Worm (Caenorhabditis elegans) whole organism, young adult: Measurements from ENCODE around the gene fbxa-167.
"Not testable (repeated sequence)": the region's sequence is repeated elsewhere in the genome, so short reads cannot be mapped to it uniquely, and the experiment has no call there.

Source experiments
- B0261.1 ChIP-seq: sonication (generic microtip); optimal IDR thresholded peaks from 2 replicates; lab custom pipeline; 2016; ENCODE audit warnings: mild to moderate bottlenecking, missing genetic modification characterization, moderate library complexity, missing compliant biosample characterization
- C06A6.2 ChIP-seq: fragments of 200-800 bp; sonication (Bioruptor generic); conservative IDR thresholded peaks from 2 replicates; pipeline ENCODE4 v1.3.6; 2022; ENCODE audit warnings: missing genetic modification characterization, missing compliant biosample characterization
- D2030.7 ChIP-seq: fragments of 200-800 bp; sonication (Bioruptor generic); IDR thresholded peaks from 2 replicates; pipeline ENCODE4 v1.3.6; 2022; ENCODE audit warnings: missing genetic modification reagents, missing genetic modification characterization, missing compliant biosample characterization
- Y56A3A.18 ChIP-seq: fragments of 200-800 bp; sonication (Bioruptor generic); IDR thresholded peaks from 2 replicates; pipeline ENCODE4 v1.3.6; 2022; ENCODE audit warnings: missing genetic modification reagents, missing genetic modification characterization, missing compliant biosample characterization
- ZK185.1 ChIP-seq: sonication (generic microtip); optimal IDR thresholded peaks from 2 replicates; lab custom pipeline; 2016; ENCODE audit warnings: mild to moderate bottlenecking, missing genetic modification characterization, missing compliant biosample characterization; ENCODE audit not compliant: poor library complexity, severe bottlenecking
- aptf-3 ChIP-seq: fragments of 200-800 bp; sonication (Bioruptor generic); IDR thresholded peaks from 2 replicates; pipeline ENCODE4 v1.3.6; 2022; ENCODE audit warnings: missing genetic modification characterization, missing compliant biosample characterization
- attf-6 ChIP-seq: fragments of 200-800 bp; sonication (Bioruptor generic); IDR thresholded peaks from 2 replicates; pipeline ENCODE4 v1.3.6; 2022; ENCODE audit warnings: missing genetic modification reagents, missing genetic modification characterization, missing compliant biosample characterization
- cebp-1 ChIP-seq, 2 experiments: fragments of 200-800 bp in 1 of 2; sonication (Bioruptor generic) in 1 of 2; sonication (generic microtip) in 1 of 2; IDR thresholded peaks in 1 of 2; optimal IDR thresholded peaks in 1 of 2; 2 replicates each; pipeline versions ENCODE4 v1.3.6 to Lab custom; 2017 to 2022; ENCODE audit warnings: missing compliant biosample characterization in 2 of 2, missing genetic modification characterization in 2 of 2, mild to moderate bottlenecking in 1 of 2, missing genetic modification reagents in 1 of 2, moderate library complexity in 1 of 2
- cebp-2 ChIP-seq: fragments of 200-800 bp; sonication (Bioruptor generic); IDR thresholded peaks from 2 replicates; pipeline ENCODE4 v1.3.6; 2022; ENCODE audit warnings: missing genetic modification characterization, missing compliant biosample characterization
- ceh-91 ChIP-seq: fragments of 200-800 bp; sonication (Bioruptor generic); IDR thresholded peaks from 2 replicates; pipeline ENCODE4 v1.3.6; 2022; ENCODE audit warnings: missing genetic modification reagents, missing genetic modification characterization, missing compliant biosample characterization
- die-1 ChIP-seq: sonication (generic microtip); optimal IDR thresholded peaks from 2 replicates; lab custom pipeline; 2016; ENCODE audit warnings: missing genotype, mild to moderate bottlenecking, missing genetic modification characterization, missing compliant biosample characterization
- dox-1 ChIP-seq: fragments of 200-800 bp; sonication (Bioruptor generic); IDR thresholded peaks from 2 replicates; pipeline ENCODE4 v1.3.6; 2022; ENCODE audit warnings: missing genetic modification reagents, missing genetic modification characterization, missing compliant biosample characterization
- egrh-3 ChIP-seq: fragments of 200-800 bp; sonication (Bioruptor generic); IDR thresholded peaks from 2 replicates; pipeline ENCODE4 v1.3.6; 2022; ENCODE audit warnings: missing genetic modification reagents, missing genetic modification characterization, missing compliant biosample characterization
- ekl-4 ChIP-seq: fragments of 200-800 bp; sonication (Bioruptor generic); IDR thresholded peaks from 2 replicates; pipeline ENCODE4 v1.3.6; 2022; ENCODE audit warnings: missing genetic modification reagents, missing genetic modification characterization, missing compliant biosample characterization
- hmg-1.2 ChIP-seq: fragments of 200-800 bp; sonication (Bioruptor generic); IDR thresholded peaks from 2 replicates; pipeline ENCODE4 v1.3.6; 2022; ENCODE audit warnings: missing genetic modification reagents, missing genetic modification characterization, missing compliant biosample characterization
- hrde-1 ChIP-seq: sonication (generic microtip); optimal IDR thresholded peaks from 2 replicates; lab custom pipeline; 2016; ENCODE audit warnings: missing genetic modification characterization, mild to moderate bottlenecking, missing compliant biosample characterization, moderate library complexity, missing genotype, missing genetic modification reagents, borderline replicate concordance
- lin-26 ChIP-seq: fragments of 200-800 bp; sonication (Bioruptor generic); IDR thresholded peaks from 2 replicates; pipeline ENCODE4 v1.3.6; 2022; ENCODE audit warnings: missing genetic modification reagents, missing genetic modification characterization, missing compliant biosample characterization
- lin-40 ChIP-seq: sonication (generic microtip); optimal IDR thresholded peaks from 2 replicates; lab custom pipeline; 2016; ENCODE audit warnings: missing genetic modification characterization, mild to moderate bottlenecking, missing compliant biosample characterization, missing genotype, missing genetic modification reagents
- madf-6 ChIP-seq: fragments of 200-800 bp; sonication (Bioruptor generic); IDR thresholded peaks from 2 replicates; pipeline ENCODE4 v1.3.6; 2022; ENCODE audit warnings: missing genetic modification reagents, missing genetic modification characterization, missing compliant biosample characterization
- nfyb-1 ChIP-seq: fragments of 200-800 bp; sonication (Bioruptor generic); IDR thresholded peaks from 2 replicates; pipeline ENCODE4 v1.3.6; 2022; ENCODE audit warnings: missing genetic modification reagents, missing genetic modification characterization, missing compliant biosample characterization
- nhr-80 ChIP-seq: sonication (generic microtip); optimal IDR thresholded peaks from 2 replicates; lab custom pipeline; 2016; ENCODE audit warnings: missing genetic modification characterization, missing compliant biosample characterization
- pbrm-1 ChIP-seq: fragments of 200-800 bp; sonication (Bioruptor generic); IDR thresholded peaks from 2 replicates; pipeline ENCODE4 v1.3.6; 2022; ENCODE audit warnings: missing genetic modification reagents, missing genetic modification characterization, missing compliant biosample characterization
- rpc-1 ChIP-seq, 2 experiments: fragments of 150-350 bp in 1 of 2; sonication (generic microtip) in 1 of 2; optimal IDR thresholded peaks; 2 replicates each; lab custom pipeline; 2014 to 2018; ENCODE audit warnings: missing biosample characterization in 1 of 2, missing genetic modification characterization in 1 of 2, missing genetic modification reagents in 1 of 2, missing genotype in 1 of 2
- sea-2 ChIP-seq: fragments of 200-800 bp; sonication (Bioruptor generic); IDR thresholded peaks from 2 replicates; pipeline ENCODE4 v1.3.6; 2022; ENCODE audit warnings: missing genetic modification characterization, missing compliant biosample characterization
- snpc-4 ChIP-seq, 5 experiments: fragments of 150-350 bp in 1 of 5; sonication (generic microtip) in 4 of 5; optimal IDR thresholded peaks; 2 replicates each; lab custom pipeline; 2014 to 2018; ENCODE audit warnings: missing genetic modification characterization in 5 of 5, missing biosample characterization in 3 of 5, antibody characterized with exemption in 2 of 5, mild to moderate bottlenecking in 2 of 5, missing compliant biosample characterization in 2 of 5, missing genotype in 2 of 5, moderate library complexity in 2 of 5, missing genetic modification reagents in 1 of 5
- tbp1 ChIP-seq: fragments of 200-800 bp; sonication (Bioruptor generic); optimal IDR thresholded peaks from 2 replicates; lab custom pipeline; 2018; ENCODE audit warnings: mild to moderate bottlenecking, missing genetic modification characterization, missing compliant biosample characterization
- ztf-25 ChIP-seq: fragments of 200-800 bp; sonication (Bioruptor generic); IDR thresholded peaks from 2 replicates; pipeline ENCODE4 v1.3.6; 2022; ENCODE audit warnings: missing genetic modification reagents, missing genetic modification characterization, missing compliant biosample characterization

The fbxa-167 gene

DNA sequence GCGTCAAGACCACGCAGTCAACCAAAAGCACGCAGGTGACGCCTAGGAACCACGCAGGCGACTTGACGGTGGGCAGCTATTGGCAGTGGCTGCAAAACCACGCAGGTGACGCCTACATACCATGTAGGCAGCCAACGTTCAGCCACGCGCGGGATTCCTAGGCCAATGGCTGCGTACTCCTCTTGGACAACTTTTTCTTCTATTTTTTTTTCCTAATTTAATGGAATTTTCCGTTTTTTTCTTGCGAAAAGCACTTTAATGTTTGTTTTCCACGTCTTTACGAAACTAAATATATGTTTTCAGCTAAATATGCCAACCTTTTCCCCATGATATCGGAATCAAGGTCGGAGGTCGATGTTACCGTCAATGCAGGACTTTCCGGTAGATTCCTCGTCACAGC, 13.4 kb downstream of the fbxa-167 start, which contains the start of gene C31C9.9:
TSS of gene C31C9.9 (plus strand) at position 301 of the 400 bp plus-strand sequence.
- TF ChIP-seq C06A6.2, aptf-3, ceh-91 (GFP tag; lab: Robert Waterston, UW): not testable (repeated sequence)

ce11 chrII:13658424-13658823, 17.1 kb downstream of the fbxa-167 start:
- TF ChIP-seq pbrm-1 (GFP tag; lab: Robert Waterston, UW) = peak; percentile 39; the same call in 1 of the 2 replicates
- TF ChIP-seq madf-6 (GFP tag; lab: Robert Waterston, UW) = peak; percentile 32; the same call in 1 of the 2 replicates
- 0 out of 2 replicates have a peak, but pooled peaks have one; percentile 13 for TF ChIP-seq egrh-3 (GFP tag; lab: Robert Waterston, UW)
- TF ChIP-seq tbp1 (GFP tag; lab: Kevin White, UChicago) = peak; percentile 83
- TF ChIP-seq attf-6 (GFP tag; lab: Robert Waterston, UW) = 0 out of 2 replicates have a peak, but pooled peaks have one; percentile 29
- TF ChIP-seq nfyb-1 (GFP tag; lab: Robert Waterston, UW) = peak; percentile 73
- TF ChIP-seq rpc-1 (optimal IDR thresholded peaks at IDR 0.05; lab: Kevin White, UChicago) = peak; percentile 22
- TF ChIP-seq rpc-1 (tag; optimal IDR thresholded peaks at IDR 0.05; lab: Kevin White, UChicago) = peak; percentile 63
- 0 out of 2 replicates have a peak, but pooled peaks have one; percentile 64 for TF ChIP-seq cebp-2 (GFP tag; lab: Robert Waterston, UW)
- TF ChIP-seq hmg-1.2 (GFP tag; lab: Robert Waterston, UW) = peak; percentile 56
- TF ChIP-seq ztf-25 (GFP tag; lab: Robert Waterston, UW) = peak; percentile 71; the same call in 1 of the 2 replicates
- peak; percentile 50 for TF ChIP-seq B0261.1 (tag; lab: Kevin White, UChicago)
- peak; percentile 57 for TF ChIP-seq dox-1 (GFP tag; lab: Robert Waterston, UW)
- peak; percentile 96 for TF ChIP-seq lin-26 (GFP tag; lab: Robert Waterston, UW)
- peak; percentile 64 for TF ChIP-seq D2030.7 (GFP tag; lab: Robert Waterston, UW)
- TF ChIP-seq, all 124 proteins: peak for 14; not testable (repeated sequence) for 110

DNA sequence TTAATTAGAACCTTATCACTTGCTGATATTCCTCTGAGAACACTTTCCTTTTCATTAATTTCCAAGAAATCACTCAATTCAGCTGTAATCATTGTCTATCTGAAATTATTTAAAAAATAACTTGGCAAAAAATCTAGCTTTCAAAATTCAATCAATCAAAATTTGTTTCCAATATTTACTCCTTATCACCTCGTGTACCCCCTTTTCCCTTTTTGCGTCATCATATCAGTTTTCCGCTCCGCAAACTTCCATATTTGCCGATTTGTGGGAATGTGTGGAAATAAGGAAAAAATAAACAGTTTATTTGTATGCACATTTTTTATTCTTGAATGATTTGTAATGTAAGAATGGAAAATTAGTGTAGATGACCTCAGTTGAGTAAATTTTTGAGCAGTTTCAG, 20.7 kb downstream of the fbxa-167 start, which contains the start of gene C31C9.6:
TSS of gene C31C9.6 (minus strand) at position 101 of the 400 bp plus-strand sequence.
- TF ChIP-seq C06A6.2 (GFP tag; lab: Robert Waterston, UW); ZK185.1; hrde-1: not testable (repeated sequence)

DNA sequence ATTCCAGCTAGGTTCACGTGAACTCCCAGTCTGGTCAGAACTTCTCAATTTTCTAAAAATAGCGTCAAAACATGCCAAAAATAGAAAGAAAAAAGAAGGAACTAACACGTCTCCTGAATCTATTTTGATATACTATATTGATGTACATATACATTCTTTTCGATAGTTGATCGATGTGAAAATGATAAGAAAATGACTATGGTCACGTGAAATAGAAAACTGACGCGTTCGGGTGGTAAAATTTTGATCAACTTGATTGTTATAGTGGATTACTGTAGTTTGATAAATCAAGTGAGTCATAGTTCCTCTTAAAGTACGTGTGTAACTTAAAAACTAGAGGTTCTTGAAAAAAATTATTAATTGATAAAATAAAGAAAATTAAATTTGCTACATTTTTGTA, 23.1 kb downstream of the fbxa-167 start:
- TF ChIP-seq B0261.1 (tag; lab: Kevin White, UChicago) (no peak), die-1 (tag; lab: Kevin White, UChicago) (no peak), nhr-80 (tag; lab: Kevin White, UChicago) (peak; percentile 43), lin-40 (tag; lab: Kevin White, UChicago) (peak; percentile 19), Y56A3A.18 (GFP tag; lab: Robert Waterston, UW) (no peak), sea-2 (no peak)
- TF ChIP-seq, all 124 proteins: peak for 2

ce11 chrII:13664993-13665680, 23.8 kb downstream of the fbxa-167 start:
- peak; percentile 59 for TF ChIP-seq nhr-80 (tag; lab: Kevin White, UChicago)
- TF ChIP-seq snpc-4 (GFP tag; optimal IDR thresholded peaks at IDR 0.05; lab: Kevin White, UChicago) = no peak
- peak; percentile 35 to 75 (median 62) for TF ChIP-seq snpc-4 (tag; optimal IDR thresholded peaks at IDR 0.05; lab: Kevin White, UChicago)
- TF ChIP-seq ekl-4 (GFP tag; lab: Robert Waterston, UW) = no peak
- TF ChIP-seq cebp-1 (GFP tag; IDR thresholded peaks at IDR 0.05; lab: Robert Waterston, UW) = no peak
- peak; percentile 21 for TF ChIP-seq cebp-1 (tag; optimal IDR thresholded peaks at IDR 0.05; lab: Kevin White, UChicago)
- TF ChIP-seq, all 124 proteins: peak for 3
